Worm (Caenorhabditis elegans) whole organism, L4/young adult: Measurements from ENCODE around the gene str-193.

ENCODE experiments used
- dao-5 ChIP-seq: sonication (generic microtip); optimal IDR thresholded peaks from 2 replicates; lab custom pipeline; 2016; ENCODE audit warnings: missing genotype, missing genetic modification characterization, moderate library complexity, missing compliant biosample characterization
- him-1 ChIP-seq: sonication (generic microtip); optimal IDR thresholded peaks from 2 replicates; lab custom pipeline; 2016; ENCODE audit warnings: missing genotype, missing genetic modification reagents, missing genetic modification characterization, missing compliant biosample characterization

DNA sequence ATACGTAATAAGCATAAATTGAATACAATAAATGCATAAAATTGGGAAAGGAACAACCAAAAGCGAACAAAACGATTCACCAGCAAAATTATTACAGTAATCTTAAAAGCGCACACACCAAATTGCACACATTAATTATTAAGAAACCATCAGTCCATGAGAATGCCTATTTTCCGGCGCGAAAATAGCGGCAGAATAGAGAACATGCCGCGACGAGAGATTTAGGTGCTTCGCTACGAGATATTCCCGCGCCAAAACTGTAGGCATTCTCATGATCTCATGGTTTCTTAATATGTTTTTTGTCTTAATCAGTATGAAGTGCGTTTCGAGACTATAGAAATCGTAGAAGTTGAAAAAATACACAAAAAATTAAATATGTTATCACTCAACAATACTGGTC, 37.4 kb downstream of the str-193 start:
- TF ChIP-seq dao-5 (tag; lab: Kevin White, UChicago) (no peak), him-1 (tag; lab: Kevin White, UChicago) (no peak)
